Fruit fly (Drosophila melanogaster) whole organism, embryonic: ENCODE measurements around the gene not.

Source experiments
- Atf6 ChIP-seq: fragments of 200-800 bp; sonication (Bioruptor generic); IDR thresholded peaks from 2 replicates; pipeline ENCODE4 v1.3.6; 2022; ENCODE audit warnings: missing biosample characterization, missing genetic modification characterization
- CG10565 ChIP-seq: fragments of 200-800 bp; sonication (Bioruptor generic); optimal IDR thresholded peaks from 3 replicates; lab custom pipeline; 2016; ENCODE audit warnings: missing biosample characterization, mild to moderate bottlenecking, missing genetic modification characterization
- CG10959 ChIP-seq: fragments of 200-800 bp; sonication (Bioruptor generic); IDR thresholded peaks from 2 replicates; pipeline ENCODE4 v1.3.6; 2022; ENCODE audit warnings: missing biosample characterization, missing genetic modification characterization
- CG11093 ChIP-seq: fragments of 200-800 bp; sonication (Bioruptor generic); IDR thresholded peaks from 3 replicates; pipeline ENCODE4 v1.3.6; 2022; ENCODE audit warnings: missing biosample characterization, missing genetic modification characterization
- CG11695 ChIP-seq: fragments of 200-800 bp; sonication (Bioruptor generic); IDR thresholded peaks from 3 replicates; pipeline ENCODE4 v1.3.6; 2022; ENCODE audit warnings: missing biosample characterization, missing genetic modification characterization
- CG11696 ChIP-seq: fragments of 200-800 bp; sonication (Bioruptor generic); IDR thresholded peaks from 2 replicates; pipeline ENCODE4 v1.3.6; 2022; ENCODE audit warnings: missing biosample characterization, missing genetic modification characterization
- CG12942 ChIP-seq: fragments of 200-800 bp; sonication (Bioruptor generic); optimal IDR thresholded peaks from 3 replicates; lab custom pipeline; 2016; ENCODE audit warnings: missing biosample characterization, missing genetic modification characterization
- CG1832 ChIP-seq: fragments of 200-800 bp; sonication (Bioruptor generic); optimal IDR thresholded peaks from 2 replicates; lab custom pipeline; 2017; ENCODE audit warnings: missing biosample characterization, mild to moderate bottlenecking, missing genetic modification characterization, inconsistent platforms
- CG32767 ChIP-seq: fragments of 200-800 bp; sonication (Bioruptor generic); IDR thresholded peaks from 2 replicates; pipeline ENCODE4 v1.3.6; 2022; ENCODE audit warnings: missing biosample characterization, missing genetic modification characterization
- CG4617 ChIP-seq: fragments of 200-800 bp; sonication (Bioruptor generic); optimal IDR thresholded peaks from 3 replicates; lab custom pipeline; 2016; ENCODE audit warnings: missing biosample characterization, missing genetic modification characterization, borderline replicate concordance
- CG5180 ChIP-seq: fragments of 200-800 bp; sonication (Bioruptor generic); optimal IDR thresholded peaks from 3 replicates; lab custom pipeline; 2017; ENCODE audit warnings: missing biosample characterization, missing genetic modification characterization, mild to moderate bottlenecking, moderate library complexity, missing genetic modification reagents
- CG6765 ChIP-seq: fragments of 200-800 bp; sonication (Bioruptor generic); optimal IDR thresholded peaks from 3 replicates; lab custom pipeline; 2017; ENCODE audit warnings: missing biosample characterization, mild to moderate bottlenecking, missing genetic modification characterization
- CG7786 ChIP-seq: fragments of 200-800 bp; sonication (Bioruptor generic); optimal IDR thresholded peaks from 2 replicates; lab custom pipeline; 2016; ENCODE audit warnings: missing biosample characterization, missing genetic modification characterization
- CG8281 ChIP-seq: fragments of 200-800 bp; sonication (Bioruptor generic); optimal IDR thresholded peaks from 2 replicates; lab custom pipeline; 2018; ENCODE audit warnings: missing biosample characterization, mild to moderate bottlenecking, missing genetic modification characterization, moderate library complexity
- CTCF ChIP-seq: fragments of 200-800 bp; sonication (Bioruptor generic); optimal IDR thresholded peaks from 2 replicates; lab custom pipeline; 2017; ENCODE audit warnings: missing biosample characterization, mild to moderate bottlenecking, missing genetic modification characterization, moderate library complexity
- Dll ChIP-seq: fragments of 200-800 bp; sonication (Bioruptor generic); IDR thresholded peaks from 4 replicates; pipeline ENCODE4 v1.3.6; 2022; ENCODE audit warnings: missing biosample characterization, missing genetic modification characterization; ENCODE audit not compliant: partially characterized antibody
- Dp ChIP-seq: fragments of 200-800 bp; sonication (Bioruptor generic); optimal IDR thresholded peaks from 2 replicates; lab custom pipeline; 2018; ENCODE audit warnings: missing biosample characterization, mild to moderate bottlenecking, missing genetic modification characterization, moderate library complexity
- Drgx ChIP-seq: fragments of 200-800 bp; sonication (Bioruptor generic); IDR thresholded peaks from 2 replicates; pipeline ENCODE4 v1.3.6; 2022; ENCODE audit warnings: missing biosample characterization, missing genetic modification characterization
- ERR ChIP-seq: fragments of 200-800 bp; sonication (Bioruptor generic); optimal IDR thresholded peaks from 2 replicates; lab custom pipeline; 2016; ENCODE audit warnings: missing biosample characterization, missing genetic modification characterization
- Elba2 ChIP-seq: fragments of 200-800 bp; sonication (Bioruptor generic); optimal IDR thresholded peaks from 3 replicates; lab custom pipeline; 2016; ENCODE audit warnings: missing biosample characterization, missing genetic modification characterization
- Kr ChIP-seq: fragments of 200-800 bp; sonication (Bioruptor generic); optimal IDR thresholded peaks from 2 replicates; lab custom pipeline; 2017; ENCODE audit warnings: missing biosample characterization, mild to moderate bottlenecking, missing genetic modification characterization
- Med ChIP-seq: fragments of 200-800 bp; sonication (Bioruptor generic); peaks from one replicate; lab custom pipeline; 2016; ENCODE audit warnings: missing biosample characterization, missing genetic modification characterization, mild to moderate bottlenecking, inconsistent platforms, moderate library complexity
- Nf-YB ChIP-seq: fragments of 200-800 bp; sonication (Bioruptor generic); optimal IDR thresholded peaks from 3 replicates; lab custom pipeline; 2019; ENCODE audit warnings: missing biosample characterization, mild to moderate bottlenecking, missing genetic modification characterization, moderate library complexity
- NfI ChIP-seq: fragments of 200-800 bp; sonication (Bioruptor generic); optimal IDR thresholded peaks from 3 replicates; lab custom pipeline; 2018; ENCODE audit warnings: missing biosample characterization, mild to moderate bottlenecking, missing genetic modification characterization, moderate library complexity
- PHDP ChIP-seq: fragments of 200-800 bp; sonication (Bioruptor generic); optimal IDR thresholded peaks from 3 replicates; lab custom pipeline; 2018; ENCODE audit warnings: missing biosample characterization, mild to moderate bottlenecking, missing genetic modification characterization, moderate library complexity
- Ptx1 ChIP-seq: fragments of 200-800 bp; sonication (Bioruptor generic); IDR thresholded peaks from 2 replicates; pipeline ENCODE4 v1.3.6; 2022; ENCODE audit warnings: missing biosample characterization, missing genetic modification characterization
- Rx ChIP-seq: fragments of 200-800 bp; sonication (Bioruptor generic); IDR thresholded peaks from 2 replicates; pipeline ENCODE4 v1.3.6; 2022; ENCODE audit warnings: missing biosample characterization, missing genetic modification characterization
- abd-A ChIP-seq: fragments of 200-800 bp; sonication (Bioruptor generic); optimal IDR thresholded peaks from 3 replicates; lab custom pipeline; 2019; ENCODE audit warnings: missing biosample characterization, mild to moderate bottlenecking, missing genetic modification characterization, moderate library complexity
- bab2 ChIP-seq: fragments of 200-800 bp; sonication (Bioruptor generic); optimal IDR thresholded peaks from 2 replicates; lab custom pipeline; 2016; ENCODE audit warnings: missing biosample characterization, missing genetic modification characterization
- br ChIP-seq: fragments of >200 bp; optimal IDR thresholded peaks from 2 replicates; lab custom pipeline; 2017
- corto ChIP-seq: fragments of 200-800 bp; sonication (Bioruptor generic); optimal IDR thresholded peaks from 2 replicates; lab custom pipeline; 2016; ENCODE audit warnings: missing biosample characterization, mild to moderate bottlenecking, missing genetic modification characterization, moderate library complexity
- crol ChIP-seq: fragments of 200-800 bp; sonication (Bioruptor generic); IDR thresholded peaks from 2 replicates; pipeline ENCODE4 v1.3.6; 2022; ENCODE audit warnings: missing biosample characterization, missing genetic modification characterization
- crp ChIP-seq, 2 experiments: fragments of 200-800 bp; sonication (Bioruptor generic); optimal IDR thresholded peaks; 2 replicates in 1 of 2; 3 replicates in 1 of 2; lab custom pipeline; 2017; ENCODE audit warnings: missing biosample characterization in 2 of 2, missing genetic modification characterization in 2 of 2, mild to moderate bottlenecking in 1 of 2, moderate library complexity in 1 of 2
- eyg ChIP-seq: fragments of 200-800 bp; sonication (Bioruptor generic); optimal IDR thresholded peaks from 3 replicates; lab custom pipeline; 2016; ENCODE audit warnings: missing biosample characterization, missing genetic modification characterization
- hth ChIP-seq: fragments of >200 bp; optimal IDR thresholded peaks from 2 replicates; lab custom pipeline; 2017; ENCODE audit warnings: inconsistent platforms
- ind ChIP-seq: fragments of 200-800 bp; sonication (Bioruptor generic); optimal IDR thresholded peaks from 3 replicates; lab custom pipeline; 2016; ENCODE audit warnings: missing biosample characterization, missing genetic modification characterization
- inv ChIP-seq: fragments of 200-800 bp; sonication (Bioruptor generic); IDR thresholded peaks from 2 replicates; pipeline ENCODE4 v1.3.6; 2022; ENCODE audit warnings: missing biosample characterization, missing genetic modification characterization; ENCODE audit not compliant: partially characterized antibody
- ken ChIP-seq: fragments of 200-800 bp; sonication (Bioruptor generic); IDR thresholded peaks from 3 replicates; pipeline ENCODE4 v1.3.6; 2022; ENCODE audit warnings: missing biosample characterization, missing genetic modification characterization
- lilli ChIP-seq: fragments of 200-800 bp; sonication (Bioruptor generic); optimal IDR thresholded peaks from 3 replicates; lab custom pipeline; 2016; ENCODE audit warnings: missing biosample characterization, missing genetic modification characterization
- lola ChIP-seq, 3 experiments: fragments of >200 bp in 2 of 3; fragments of 200-800 bp in 1 of 3; sonication (Bioruptor generic) in 1 of 3; optimal IDR thresholded peaks; 2 replicates each; lab custom pipeline; 2017 to 2019; ENCODE audit warnings: missing biosample characterization in 3 of 3, missing genetic modification characterization in 3 of 3, mild to moderate bottlenecking in 1 of 3, moderate library complexity in 1 of 3
- mam ChIP-seq: fragments of 200-800 bp; sonication (Bioruptor generic); optimal IDR thresholded peaks from 3 replicates; lab custom pipeline; 2016; ENCODE audit warnings: missing biosample characterization, missing genetic modification characterization
- peb ChIP-seq: fragments of 200-800 bp; sonication (Bioruptor generic); IDR thresholded peaks from 2 replicates; pipeline ENCODE4 v1.3.6; 2022; ENCODE audit warnings: missing biosample characterization, missing genetic modification characterization
- pros ChIP-seq: fragments of 200-800 bp; sonication (Bioruptor generic); optimal IDR thresholded peaks from 3 replicates; lab custom pipeline; 2019; ENCODE audit warnings: missing biosample characterization, mild to moderate bottlenecking, missing genetic modification characterization, moderate library complexity
- pzg ChIP-seq: fragments of 200-800 bp; sonication (Bioruptor generic); optimal IDR thresholded peaks from 3 replicates; lab custom pipeline; 2018; ENCODE audit warnings: missing biosample characterization, mild to moderate bottlenecking, missing genetic modification characterization, moderate library complexity
- rib ChIP-seq: fragments of 200-800 bp; sonication (Bioruptor generic); IDR thresholded peaks from 2 replicates; pipeline ENCODE4 v1.3.6; 2022; ENCODE audit warnings: missing biosample characterization, missing genetic modification characterization
- sd ChIP-seq: fragments of 200-800 bp; sonication (Bioruptor generic); optimal IDR thresholded peaks from 3 replicates; lab custom pipeline; 2018; ENCODE audit warnings: missing biosample characterization, mild to moderate bottlenecking, missing genetic modification characterization, moderate library complexity
- sisA ChIP-seq: fragments of 200-800 bp; sonication (Bioruptor generic); IDR thresholded peaks from 2 replicates; pipeline ENCODE4 v1.3.6; 2022; ENCODE audit warnings: missing biosample characterization, missing genetic modification characterization
- tgo ChIP-seq: fragments of 200-800 bp; sonication (Bioruptor generic); IDR thresholded peaks from 3 replicates; pipeline ENCODE4 v1.3.6; 2022; ENCODE audit warnings: missing biosample characterization, missing genetic modification characterization
- tna ChIP-seq: fragments of 200-800 bp; sonication (Bioruptor generic); IDR thresholded peaks from 2 replicates; pipeline ENCODE4 v1.3.6; 2022; ENCODE audit warnings: missing biosample characterization, missing genetic modification characterization; ENCODE audit not compliant: partially characterized antibody
- ttk ChIP-seq: fragments of 200-800 bp; sonication (Bioruptor generic); IDR thresholded peaks from 2 replicates; pipeline ENCODE4 v2.1.2; 2022; ENCODE audit warnings: missing biosample characterization, missing genetic modification characterization
- tx ChIP-seq: fragments of 200-800 bp; sonication (Bioruptor generic); optimal IDR thresholded peaks from 2 replicates; lab custom pipeline; 2016; ENCODE audit warnings: missing biosample characterization, missing genetic modification characterization
- vfl ChIP-seq: fragments of 200-800 bp; sonication (Bioruptor generic); optimal IDR thresholded peaks from 2 replicates; lab custom pipeline; 2016; ENCODE audit warnings: missing biosample characterization, missing genetic modification characterization
- z ChIP-seq: fragments of 200-800 bp; sonication (Bioruptor generic); IDR thresholded peaks from 3 replicates; pipeline ENCODE4 v1.3.6; 2022; ENCODE audit warnings: missing biosample characterization, missing genetic modification characterization
- zen ChIP-seq: fragments of 200-800 bp; sonication (Bioruptor generic); optimal IDR thresholded peaks from 3 replicates; lab custom pipeline; 2018; ENCODE audit warnings: missing biosample characterization, mild to moderate bottlenecking, missing genetic modification characterization, moderate library complexity

Gene not

dm6 chr3L:18622422-18622739 lies 452 bp upstream of the not start, which contains the start of gene bora (continued):
- peak; percentile 1 for TF ChIP-seq mam (GFP tag; lab: Kevin White, UChicago)
- no peak for TF ChIP-seq PHDP (tag; lab: Kevin White, UChicago)
- TF ChIP-seq crol (GFP tag; lab: Robert Waterston, UW) = no peak
- TF ChIP-seq pzg = peak; percentile 27
- no peak for TF ChIP-seq Atf6
- no peak for TF ChIP-seq CG10565
- 0 out of 2 replicates have a peak, but pooled peaks have one; percentile 9 for TF ChIP-seq Rx (GFP tag; lab: Robert Waterston, UW)
- TF ChIP-seq tgo (GFP tag; lab: Robert Waterston, UW) = no peak
- no peak for TF ChIP-seq ERR (GFP tag; lab: Kevin White, UChicago)
- TF ChIP-seq CG11696 (GFP tag; lab: Robert Waterston, UW) = no peak
- no peak for TF ChIP-seq corto (GFP tag; lab: Kevin White, UChicago)
- TF ChIP-seq ttk (GFP tag; lab: Robert Waterston, UW) = no peak
- no peak for TF ChIP-seq tx
- TF ChIP-seq abd-A (tag; lab: Kevin White, UChicago) = no peak
- no peak for TF ChIP-seq z (GFP tag; lab: Robert Waterston, UW)
- TF ChIP-seq rib (GFP tag; lab: Robert Waterston, UW) = no peak
- no peak for TF ChIP-seq inv (GFP tag; lab: Robert Waterston, UW)
- no peak for TF ChIP-seq CG6765
- TF ChIP-seq zen (tag; lab: Kevin White, UChicago) = no peak
- no peak for TF ChIP-seq Dll
- no peak for TF ChIP-seq CG5180 (GFP tag; lab: Kevin White, UChicago)
- TF ChIP-seq CG8281 (tag; lab: Kevin White, UChicago) = no peak
- TF ChIP-seq crp (GFP tag; optimal IDR thresholded peaks at IDR 0.05; lab: Kevin White, UChicago) = peak; percentile 10 to 85
- no peak for TF ChIP-seq tna (GFP tag; lab: Robert Waterston, UW)
- no peak for TF ChIP-seq lilli (GFP tag; lab: Kevin White, UChicago)
- no peak for TF ChIP-seq CG11695 (GFP tag; lab: Robert Waterston, UW)
- no peak for TF ChIP-seq CG11093 (GFP tag; lab: Robert Waterston, UW)
- no peak for TF ChIP-seq lola (GFP tag; optimal IDR thresholded peaks at IDR 0.05; lab: Kevin White, UChicago)
- TF ChIP-seq sisA (GFP tag; lab: Robert Waterston, UW) = no peak
- TF ChIP-seq Drgx (GFP tag; lab: Robert Waterston, UW) = no peak
- TF ChIP-seq Ptx1 (GFP tag; lab: Robert Waterston, UW) = no peak
- TF ChIP-seq vfl = no peak
- no peak for TF ChIP-seq hth (lab: Kevin White, UChicago)
- no peak for TF ChIP-seq ken
- no peak for TF ChIP-seq peb (GFP tag; lab: Robert Waterston, UW)
- TF ChIP-seq NfI = no peak
- no peak for TF ChIP-seq CTCF (GFP tag; lab: Kevin White, UChicago)
- TF ChIP-seq pros = no peak
- no peak for TF ChIP-seq eyg (GFP tag; lab: Kevin White, UChicago)
- no peak for TF ChIP-seq CG12942 (GFP tag; lab: Kevin White, UChicago)
- no peak for TF ChIP-seq sd
- no peak for TF ChIP-seq CG10959
- TF ChIP-seq Nf-YB (GFP tag; lab: Kevin White, UChicago) = no peak
- no peak for TF ChIP-seq CG32767
- TF ChIP-seq ind (GFP tag; lab: Kevin White, UChicago) = no peak
- no peak for TF ChIP-seq bab2 (GFP tag; lab: Kevin White, UChicago)
- no peak for TF ChIP-seq br (lab: Kevin White, UChicago)
- no peak for TF ChIP-seq Kr (GFP tag; lab: Kevin White, UChicago)
- no peak for TF ChIP-seq CG4617 (GFP tag; lab: Kevin White, UChicago)
- TF ChIP-seq CG1832 = no peak
- no peak for TF ChIP-seq Elba2
- peak; percentile 56 for TF ChIP-seq Med (GFP tag; lab: Kevin White, UChicago)
- no peak for TF ChIP-seq CG7786 (GFP tag; lab: Kevin White, UChicago)
- TF ChIP-seq Dp = peak; percentile 82
